Fruit fly (Drosophila melanogaster) whole organism, embryonic: ENCODE results near the gene Reepl1.

Experiments
- Aef1 ChIP-seq: fragments of 200-800 bp; sonication (Bioruptor generic); IDR thresholded peaks from 3 replicates; pipeline ENCODE4 v1.3.6; 2022; ENCODE audit warnings: missing biosample characterization, missing genetic modification characterization
- Atf-2 ChIP-seq: fragments of 200-800 bp; sonication (Bioruptor generic); optimal IDR thresholded peaks from 2 replicates; lab custom pipeline; 2016; ENCODE audit warnings: missing biosample characterization, missing genetic modification characterization
- BEAF-32 ChIP-seq: fragments of 200-800 bp; sonication (Bioruptor generic); optimal IDR thresholded peaks from 3 replicates; lab custom pipeline; 2017; ENCODE audit warnings: missing biosample characterization, missing genetic modification characterization, mild to moderate bottlenecking, moderate library complexity, missing genetic modification reagents
- CG11560 ChIP-seq: fragments of 200-800 bp; sonication (Bioruptor generic); IDR thresholded peaks from 3 replicates; pipeline ENCODE4 v1.3.6; 2022; ENCODE audit warnings: missing biosample characterization, missing genetic modification characterization
- CG12744 ChIP-seq: fragments of 200-800 bp; sonication (Bioruptor generic); optimal IDR thresholded peaks from 2 replicates; lab custom pipeline; 2016; ENCODE audit warnings: missing biosample characterization, missing genetic modification characterization
- CG15479 ChIP-seq: fragments of 200-800 bp; sonication (Bioruptor generic); optimal IDR thresholded peaks from 3 replicates; lab custom pipeline; 2019; ENCODE audit warnings: missing biosample characterization, mild to moderate bottlenecking, missing genetic modification characterization, moderate library complexity
- CG15514 ChIP-seq: fragments of 200-800 bp; sonication (Bioruptor generic); optimal IDR thresholded peaks from 3 replicates; lab custom pipeline; 2017; ENCODE audit warnings: missing biosample characterization, missing genetic modification characterization, mild to moderate bottlenecking, moderate library complexity, missing genetic modification reagents
- CG17802 ChIP-seq: fragments of 200-800 bp; sonication (Bioruptor generic); optimal IDR thresholded peaks from 2 replicates; lab custom pipeline; 2018; ENCODE audit warnings: missing biosample characterization, mild to moderate bottlenecking, missing genetic modification characterization, moderate library complexity
- CG2116 ChIP-seq: fragments of 200-800 bp; sonication (Bioruptor generic); optimal IDR thresholded peaks from 3 replicates; lab custom pipeline; 2018; ENCODE audit warnings: missing biosample characterization, mild to moderate bottlenecking, missing genetic modification characterization
- CG3163 ChIP-seq: fragments of 200-800 bp; sonication (Bioruptor generic); optimal IDR thresholded peaks from 3 replicates; lab custom pipeline; 2016; ENCODE audit warnings: missing biosample characterization, missing genetic modification characterization
- CG3995 ChIP-seq: fragments of 200-800 bp; sonication (Bioruptor generic); optimal IDR thresholded peaks from 3 replicates; lab custom pipeline; 2016; ENCODE audit warnings: missing biosample characterization, missing genetic modification characterization
- CG42726 ChIP-seq: fragments of 200-800 bp; sonication (Bioruptor generic); IDR thresholded peaks from 2 replicates; pipeline ENCODE4 v1.3.6; 2022; ENCODE audit warnings: missing biosample characterization, missing genetic modification characterization; ENCODE audit not compliant: partially characterized antibody
- CG43689 ChIP-seq: fragments of 200-800 bp; sonication (Bioruptor generic); IDR thresholded peaks from 2 replicates; pipeline ENCODE4 v1.3.6; 2022; ENCODE audit warnings: missing biosample characterization, missing genetic modification characterization
- CG4617 ChIP-seq: fragments of 200-800 bp; sonication (Bioruptor generic); optimal IDR thresholded peaks from 3 replicates; lab custom pipeline; 2016; ENCODE audit warnings: missing biosample characterization, missing genetic modification characterization, borderline replicate concordance
- CG4707 ChIP-seq: fragments of 200-800 bp; sonication (Bioruptor generic); optimal IDR thresholded peaks from 2 replicates; lab custom pipeline; 2018; ENCODE audit warnings: missing biosample characterization, mild to moderate bottlenecking, missing genetic modification characterization, moderate library complexity
- CG4820 ChIP-seq: fragments of 200-800 bp; sonication (Bioruptor generic); optimal IDR thresholded peaks from 3 replicates; lab custom pipeline; 2016; ENCODE audit warnings: missing biosample characterization, missing genetic modification characterization
- CG4854 ChIP-seq: fragments of 200-800 bp; sonication (Bioruptor generic); optimal IDR thresholded peaks from 2 replicates; lab custom pipeline; 2016; ENCODE audit warnings: missing biosample characterization, missing genetic modification characterization, inconsistent platforms
- CG7786 ChIP-seq: fragments of 200-800 bp; sonication (Bioruptor generic); optimal IDR thresholded peaks from 2 replicates; lab custom pipeline; 2016; ENCODE audit warnings: missing biosample characterization, missing genetic modification characterization
- CG7928 ChIP-seq: fragments of 200-800 bp; sonication (Bioruptor generic); optimal IDR thresholded peaks from 2 replicates; lab custom pipeline; 2017; ENCODE audit warnings: missing biosample characterization, mild to moderate bottlenecking, missing genetic modification characterization
- CG8359 ChIP-seq: fragments of 200-800 bp; sonication (Bioruptor generic); optimal IDR thresholded peaks from 2 replicates; lab custom pipeline; 2017; ENCODE audit warnings: missing biosample characterization, mild to moderate bottlenecking, missing genetic modification characterization, borderline replicate concordance
- D ChIP-seq, 2 experiments: fragments of 200-800 bp in 1 of 2; fragments of >200 bp in 1 of 2; sonication (Bioruptor generic) in 1 of 2; optimal IDR thresholded peaks; 2 replicates in 1 of 2; 3 replicates in 1 of 2; lab custom pipeline; 2017; ENCODE audit warnings: mild to moderate bottlenecking in 1 of 2, missing biosample characterization in 1 of 2, missing genetic modification characterization in 1 of 2, missing genetic modification reagents in 1 of 2
- Dek ChIP-seq: fragments of 200-800 bp; sonication (Bioruptor generic); optimal IDR thresholded peaks from 3 replicates; lab custom pipeline; 2019; ENCODE audit warnings: missing biosample characterization, mild to moderate bottlenecking, missing genetic modification characterization, moderate library complexity
- Dip3 ChIP-seq: fragments of 200-800 bp; sonication (Bioruptor generic); optimal IDR thresholded peaks from 3 replicates; lab custom pipeline; 2016; ENCODE audit warnings: missing biosample characterization, missing genetic modification characterization
- Eip74EF ChIP-seq, 2 experiments: fragments of 200-800 bp in 1 of 2; fragments of >200 bp in 1 of 2; sonication (Bioruptor generic) in 1 of 2; optimal IDR thresholded peaks; 2 replicates each; lab custom pipeline; 2017 to 2019; ENCODE audit warnings: missing biosample characterization in 2 of 2, missing genetic modification characterization in 2 of 2, mild to moderate bottlenecking in 1 of 2, moderate library complexity in 1 of 2
- Gug ChIP-seq: fragments of 200-800 bp; sonication (Bioruptor generic); IDR thresholded peaks from 4 replicates; pipeline ENCODE4 v1.3.6; 2022; ENCODE audit warnings: missing biosample characterization, missing genetic modification characterization
- HmgD ChIP-seq: fragments of 200-800 bp; sonication (Bioruptor generic); optimal IDR thresholded peaks from 3 replicates; lab custom pipeline; 2016; ENCODE audit warnings: missing biosample characterization, missing genetic modification characterization
- HmgZ ChIP-seq: fragments of 200-800 bp; sonication (Bioruptor generic); optimal IDR thresholded peaks from 2 replicates; lab custom pipeline; 2018; ENCODE audit warnings: missing biosample characterization, mild to moderate bottlenecking, missing genetic modification characterization
- Hr78 ChIP-seq, 2 experiments: fragments of 200-800 bp in 1 of 2; fragments of >200 bp in 1 of 2; sonication (Bioruptor generic) in 1 of 2; optimal IDR thresholded peaks; 2 replicates each; lab custom pipeline; 2017 to 2019; ENCODE audit warnings: missing biosample characterization in 2 of 2, missing genetic modification characterization in 2 of 2, mild to moderate bottlenecking in 1 of 2, moderate library complexity in 1 of 2
- Med ChIP-seq: fragments of 200-800 bp; sonication (Bioruptor generic); peaks from one replicate; lab custom pipeline; 2016; ENCODE audit warnings: missing biosample characterization, missing genetic modification characterization, mild to moderate bottlenecking, inconsistent platforms, moderate library complexity
- Neu2 ChIP-seq: fragments of 200-800 bp; sonication (Bioruptor generic); optimal IDR thresholded peaks from 3 replicates; lab custom pipeline; 2016; ENCODE audit warnings: missing biosample characterization, missing genetic modification characterization, borderline replicate concordance
- Opbp ChIP-seq: fragments of 200-800 bp; sonication (Bioruptor generic); IDR thresholded peaks from 3 replicates; pipeline ENCODE4 v1.3.6; 2022; ENCODE audit warnings: missing biosample characterization, missing genetic modification characterization; ENCODE audit not compliant: partially characterized antibody
- Ravus ChIP-seq: fragments of 200-800 bp; sonication (Bioruptor generic); IDR thresholded peaks from 2 replicates; pipeline ENCODE4 v1.3.6; 2022; ENCODE audit warnings: missing biosample characterization, missing genetic modification characterization
- Sry-β ChIP-seq: fragments of 200-800 bp; sonication (Bioruptor generic); optimal IDR thresholded peaks from 2 replicates; lab custom pipeline; 2018; ENCODE audit warnings: missing biosample characterization, mild to moderate bottlenecking, missing genetic modification characterization, moderate library complexity
- ab ChIP-seq: fragments of 200-800 bp; sonication (Bioruptor generic); optimal IDR thresholded peaks from 2 replicates; lab custom pipeline; 2016; ENCODE audit warnings: missing biosample characterization, missing genetic modification characterization
- corto ChIP-seq: fragments of 200-800 bp; sonication (Bioruptor generic); optimal IDR thresholded peaks from 2 replicates; lab custom pipeline; 2016; ENCODE audit warnings: missing biosample characterization, mild to moderate bottlenecking, missing genetic modification characterization, moderate library complexity
- da ChIP-seq: fragments of 200-800 bp; sonication (Bioruptor generic); optimal IDR thresholded peaks from 2 replicates; lab custom pipeline; 2016; ENCODE audit warnings: missing biosample characterization, missing genetic modification characterization
- dysf ChIP-seq: fragments of 200-800 bp; sonication (Bioruptor generic); IDR thresholded peaks from 3 replicates; pipeline ENCODE4 v1.3.6; 2022; ENCODE audit warnings: missing biosample characterization, missing genetic modification characterization
- en ChIP-seq: fragments of 200-800 bp; sonication (Bioruptor generic); optimal IDR thresholded peaks from 2 replicates; lab custom pipeline; 2016; ENCODE audit warnings: missing biosample characterization, missing genetic modification characterization
- hth ChIP-seq: fragments of >200 bp; optimal IDR thresholded peaks from 2 replicates; lab custom pipeline; 2017; ENCODE audit warnings: inconsistent platforms
- jigr1 ChIP-seq: fragments of 200-800 bp; sonication (Bioruptor generic); IDR thresholded peaks from 3 replicates; pipeline ENCODE4 v1.3.6; 2022; ENCODE audit warnings: missing biosample characterization, missing genetic modification characterization
- klu ChIP-seq: fragments of 200-800 bp; sonication (Bioruptor generic); IDR thresholded peaks from 2 replicates; pipeline ENCODE4 v1.3.6; 2022; ENCODE audit warnings: missing biosample characterization, missing genetic modification characterization
- onecut ChIP-seq: fragments of 200-800 bp; sonication (Bioruptor generic); IDR thresholded peaks from 2 replicates; pipeline ENCODE4 v1.3.6; 2022; ENCODE audit warnings: missing biosample characterization, missing genetic modification characterization
- otp ChIP-seq: fragments of 200-800 bp; sonication (Bioruptor generic); IDR thresholded peaks from 3 replicates; pipeline ENCODE4, ENCODE4 v1.3.6; 2022; ENCODE audit warnings: missing biosample characterization, missing genetic modification characterization
- peb ChIP-seq: fragments of 200-800 bp; sonication (Bioruptor generic); IDR thresholded peaks from 2 replicates; pipeline ENCODE4 v1.3.6; 2022; ENCODE audit warnings: missing biosample characterization, missing genetic modification characterization
- pzg ChIP-seq: fragments of 200-800 bp; sonication (Bioruptor generic); optimal IDR thresholded peaks from 3 replicates; lab custom pipeline; 2018; ENCODE audit warnings: missing biosample characterization, mild to moderate bottlenecking, missing genetic modification characterization, moderate library complexity
- sr ChIP-seq: fragments of 200-800 bp; sonication (Bioruptor generic); IDR thresholded peaks from 3 replicates; pipeline ENCODE4 v1.3.6; 2022; ENCODE audit warnings: missing biosample characterization, missing genetic modification characterization
- stwl ChIP-seq: fragments of 200-800 bp; sonication (Bioruptor generic); optimal IDR thresholded peaks from 3 replicates; lab custom pipeline; 2018; ENCODE audit warnings: missing biosample characterization, mild to moderate bottlenecking, missing genetic modification characterization, moderate library complexity
- sug ChIP-seq: fragments of 200-800 bp; optimal IDR thresholded peaks from 2 replicates; lab custom pipeline; 2019; ENCODE audit warnings: missing biosample characterization, mild to moderate bottlenecking, missing genetic modification characterization, moderate library complexity

Reepl1 gene

DNA sequence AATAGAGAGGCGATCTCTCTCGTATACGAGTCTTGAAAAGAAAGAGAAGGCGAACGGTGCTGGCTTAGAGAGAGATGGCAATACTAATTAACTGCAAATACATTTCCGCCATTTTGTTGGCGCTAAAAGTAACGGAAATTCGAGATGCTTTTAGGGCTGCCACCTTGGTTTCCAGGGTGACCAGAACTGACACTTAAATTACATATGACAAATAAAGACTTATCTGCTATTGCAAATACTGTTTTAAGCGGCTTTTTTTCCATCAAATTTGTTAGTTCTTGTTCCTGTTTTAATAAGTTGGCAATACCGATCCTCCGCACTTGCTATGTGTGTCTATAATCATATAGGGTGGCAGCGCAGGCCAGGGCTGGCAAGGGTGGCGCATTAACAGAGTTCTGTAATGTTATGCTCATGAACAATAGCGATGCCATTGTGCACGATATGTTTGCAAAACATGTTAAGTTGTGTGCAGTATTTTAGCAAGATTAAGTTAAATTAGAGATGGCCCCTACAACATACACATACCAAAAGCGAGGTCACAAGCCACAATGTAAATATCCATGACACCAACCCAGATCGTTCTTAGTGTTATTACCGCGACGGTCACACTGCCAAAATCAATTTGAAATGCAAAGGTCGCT is 7.8 kb downstream of the Reepl1 start, which contains the start of gene nod (continued):
- no peak for TF ChIP-seq da (GFP tag; lab: Kevin White, UChicago)
- TF ChIP-seq HmgZ (tag; lab: Kevin White, UChicago), result peak; percentile 28
- TF ChIP-seq sr (GFP tag; lab: Robert Waterston, UW), result no peak
- 0 out of 2 replicates have a peak, but pooled peaks have one; percentile 32 for TF ChIP-seq CG42726 (GFP tag; lab: Robert Waterston, UW)
- peak; percentile 59; the same call in 1 of the 3 replicates for TF ChIP-seq Opbp
- peak; percentile 36; the same call in 1 of the 4 replicates for TF ChIP-seq Gug (GFP tag; lab: Robert Waterston, UW)
- no peak for TF ChIP-seq CG17802
- peak; percentile 74; the same call in 2 of the 3 replicates for TF ChIP-seq dysf
- peak; percentile 94 for TF ChIP-seq CG7928
- TF ChIP-seq Dek, result peak; percentile 26
- TF ChIP-seq CG3995 (GFP tag; lab: Kevin White, UChicago), result no peak
- TF ChIP-seq CG3163 (GFP tag; lab: Kevin White, UChicago), result peak; percentile 51
- TF ChIP-seq otp (GFP tag; lab: Robert Waterston, UW), result 0 out of 3 replicates have a peak, but pooled peaks have one; percentile 5
- no peak for TF ChIP-seq en (GFP tag; lab: Kevin White, UChicago)
- TF ChIP-seq CG2116 (GFP tag; lab: Kevin White, UChicago), result peak; percentile 69
- TF ChIP-seq CG4820 (GFP tag; lab: Kevin White, UChicago), result peak; percentile 56
- TF ChIP-seq CG11560 (tag; lab: Robert Waterston, UW), result peak; percentile 47; the same call in 1 of the 3 replicates
- peak; percentile 63 for TF ChIP-seq sug (tag; lab: Kevin White, UChicago)
- no peak for TF ChIP-seq Ravus (GFP tag; lab: Robert Waterston, UW)
- no peak for TF ChIP-seq Hr78 (GFP tag; optimal IDR thresholded peaks at IDR 0.05; lab: Kevin White, UChicago)
- TF ChIP-seq CG4707, result peak; percentile 6
- peak; percentile 27 for TF ChIP-seq CG4617 (GFP tag; lab: Kevin White, UChicago)
- peak; percentile 92 for TF ChIP-seq Med (GFP tag; lab: Kevin White, UChicago)
- TF ChIP-seq stwl (tag; lab: Kevin White, UChicago), result peak; percentile 66
- TF ChIP-seq CG43689 (GFP tag; lab: Robert Waterston, UW), result no peak
- peak; percentile 11 for TF ChIP-seq Sry-β (GFP tag; lab: Kevin White, UChicago)
- TF ChIP-seq HmgD (GFP tag; lab: Kevin White, UChicago), result peak; percentile 55
- TF ChIP-seq CG8359 (GFP tag; lab: Kevin White, UChicago), result no peak
- peak; percentile 69 for TF ChIP-seq Atf-2 (GFP tag; lab: Kevin White, UChicago)
- peak; percentile 71 for TF ChIP-seq D (optimal IDR thresholded peaks at IDR 0.05; lab: Kevin White, UChicago)
- TF ChIP-seq D (GFP tag; optimal IDR thresholded peaks at IDR 0.05; lab: Kevin White, UChicago), result peak; percentile 10
- peak; percentile 34; the same call in 1 of the 2 replicates for TF ChIP-seq klu
- TF ChIP-seq pzg (GFP tag; lab: Kevin White, UChicago), result peak; percentile 97
- TF ChIP-seq CG4854 (GFP tag; lab: Kevin White, UChicago), result peak; percentile 44
- TF ChIP-seq CG15479, result peak; percentile 66
- TF ChIP-seq Dip3 (GFP tag; lab: Kevin White, UChicago), result peak; percentile 46
- peak; percentile 79 for TF ChIP-seq CG15514
- TF ChIP-seq CG7786 (GFP tag; lab: Kevin White, UChicago), result peak; percentile 61
- TF ChIP-seq peb (GFP tag; lab: Robert Waterston, UW), result no peak
- no peak for TF ChIP-seq corto
- TF ChIP-seq Eip74EF (GFP tag; optimal IDR thresholded peaks at IDR 0.05; lab: Kevin White, UChicago), result peak in 1 of 2 experiments; percentile 47
- TF ChIP-seq ab (GFP tag; lab: Kevin White, UChicago), result no peak
- TF ChIP-seq jigr1 (GFP tag; lab: Robert Waterston, UW), result no peak
- TF ChIP-seq BEAF-32, result peak; percentile 81
- no peak for TF ChIP-seq hth (lab: Kevin White, UChicago)
- 0 out of 2 replicates have a peak, but pooled peaks have one; percentile 26 for TF ChIP-seq onecut (GFP tag; lab: Robert Waterston, UW)
- peak; percentile 53 for TF ChIP-seq CG12744
- peak; percentile 36 for TF ChIP-seq Neu2
- TF ChIP-seq Aef1 (GFP tag; lab: Robert Waterston, UW), result peak; percentile 32; the same call in 1 of the 3 replicates
